Worm (Caenorhabditis elegans) whole organism, early embryonic: ENCODE results near the gene noca-1.

Source experiments
- B0310.2 ChIP-seq: sonication (generic microtip); optimal IDR thresholded peaks from 2 replicates; lab custom pipeline; 2016; ENCODE audit warnings: mild to moderate bottlenecking, missing genetic modification characterization, missing compliant biosample characterization
- F13C5.2 ChIP-seq: sonication (generic microtip); optimal IDR thresholded peaks from 2 replicates; lab custom pipeline; 2017; ENCODE audit warnings: mild to moderate bottlenecking, missing genetic modification characterization, inconsistent platforms, missing compliant biosample characterization
- aly-1 ChIP-seq: sonication (generic microtip); optimal IDR thresholded peaks from 2 replicates; lab custom pipeline; 2016; ENCODE audit warnings: missing genetic modification characterization, missing compliant biosample characterization
- ama-1 ChIP-seq: fragments of 150-350 bp; optimal IDR thresholded peaks from 2 replicates; lab custom pipeline; 2014
- ceh-13 ChIP-seq: fragments of 200-800 bp; sonication (Bioruptor generic); optimal IDR thresholded peaks from 2 replicates; lab custom pipeline; 2018; ENCODE audit warnings: mild to moderate bottlenecking, missing genetic modification characterization, missing compliant biosample characterization
- ceh-36 ChIP-seq: sonication (generic microtip); optimal IDR thresholded peaks from 2 replicates; lab custom pipeline; 2016; ENCODE audit warnings: missing genetic modification characterization, inconsistent platforms, missing compliant biosample characterization
- ets-7 ChIP-seq: sonication (generic microtip); optimal IDR thresholded peaks from 2 replicates; lab custom pipeline; 2016; ENCODE audit warnings: missing genotype, missing genetic modification characterization, missing compliant biosample characterization
- flt-1 ChIP-seq: fragments of 200-800 bp; sonication (Bioruptor generic); IDR thresholded peaks from 2 replicates; pipeline ENCODE4 v1.3.6; 2022; ENCODE audit warnings: missing genetic modification characterization, missing compliant biosample characterization
- hmbx-1 ChIP-seq: sonication (generic microtip); optimal IDR thresholded peaks from 2 replicates; lab custom pipeline; 2016; ENCODE audit warnings: mild to moderate bottlenecking, missing genetic modification characterization, missing compliant biosample characterization
- hmg-4 ChIP-seq: fragments of 200-800 bp; sonication (Bioruptor generic); optimal IDR thresholded peaks from 2 replicates; lab custom pipeline; 2018; ENCODE audit warnings: mild to moderate bottlenecking, missing genetic modification characterization, missing compliant biosample characterization
- hnd-1 ChIP-seq: sonication (generic microtip); optimal IDR thresholded peaks from 2 replicates; lab custom pipeline; 2016; ENCODE audit warnings: missing genetic modification characterization, missing compliant biosample characterization
- pes-1 ChIP-seq: fragments of 200-800 bp; sonication (Bioruptor generic); IDR thresholded peaks from 2 replicates; pipeline ENCODE4 v1.3.6; 2022; ENCODE audit warnings: missing genetic modification reagents, missing genetic modification characterization, missing compliant biosample characterization
- scrt-1 ChIP-seq: fragments of 200-800 bp; sonication (Bioruptor generic); IDR thresholded peaks from 2 replicates; pipeline ENCODE4 v1.3.6; 2022; ENCODE audit warnings: missing genetic modification characterization, missing compliant biosample characterization
- sea-1 ChIP-seq: fragments of 200-800 bp; sonication (Bioruptor generic); conservative IDR thresholded peaks from 2 replicates; pipeline ENCODE4 v1.3.6; 2022; ENCODE audit warnings: missing genetic modification characterization, missing compliant biosample characterization
- tbx-11 ChIP-seq: fragments of 200-800 bp; sonication (Bioruptor generic); IDR thresholded peaks from 2 replicates; pipeline ENCODE4 v1.3.6; 2022; ENCODE audit warnings: missing genetic modification characterization, missing compliant biosample characterization
- tbx-37 ChIP-seq: fragments of 200-800 bp; sonication (Bioruptor generic); conservative IDR thresholded peaks from 2 replicates; pipeline ENCODE4 v1.3.6; 2022; ENCODE audit warnings: missing genetic modification reagents, missing genetic modification characterization, missing compliant biosample characterization
- tra-4 ChIP-seq: sonication (generic microtip); optimal IDR thresholded peaks from 2 replicates; lab custom pipeline; 2017; ENCODE audit warnings: missing genetic modification characterization, missing compliant biosample characterization

Gene noca-1

ce11 chrV:13206514-13206913 is 53.8 kb downstream of the noca-1 start:
- TF ChIP-seq hnd-1 (tag; lab: Kevin White, UChicago) = no peak
- no peak for TF ChIP-seq ceh-13 (GFP tag; lab: Kevin White, UChicago)
- no peak for TF ChIP-seq sea-1
- no peak for TF ChIP-seq ceh-36
- TF ChIP-seq F13C5.2 = no peak
- TF ChIP-seq aly-1 = no peak
- no peak for TF ChIP-seq hmbx-1 (tag; lab: Kevin White, UChicago)
- TF ChIP-seq ama-1 (lab: Kevin White, UChicago) = no peak
- no peak for TF ChIP-seq scrt-1 (GFP tag; lab: Robert Waterston, UW)
- no peak for TF ChIP-seq flt-1 (GFP tag; lab: Robert Waterston, UW)
- no peak for TF ChIP-seq tbx-37 (GFP tag; lab: Robert Waterston, UW)

DNA sequence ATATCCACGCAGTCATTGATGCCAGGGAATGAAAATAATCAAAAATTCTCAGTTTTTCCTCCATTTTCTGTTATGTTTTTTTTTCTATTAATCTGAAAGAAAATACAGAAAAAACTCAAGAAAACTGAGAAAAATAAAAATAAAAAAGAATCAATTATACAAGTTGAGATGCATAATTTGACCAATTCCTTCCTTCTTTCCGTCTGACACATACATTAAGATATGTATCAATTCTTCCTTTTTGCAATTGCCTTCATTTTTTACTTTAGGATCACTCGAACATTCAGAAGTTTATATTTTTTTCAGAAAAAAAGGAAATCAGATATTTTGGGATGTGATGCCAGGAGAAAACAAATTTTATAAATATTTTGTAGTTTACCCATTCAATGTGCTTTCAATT is 54.7 kb downstream of the noca-1 start, which contains the start of gene F57B1.5:
Gene F57B1.5, plus strand, starts transcription at position 301 of the 400 bp plus-strand sequence.
- TF ChIP-seq ets-7 (no peak), tbx-37 (GFP tag; lab: Robert Waterston, UW) (no peak)

DNA sequence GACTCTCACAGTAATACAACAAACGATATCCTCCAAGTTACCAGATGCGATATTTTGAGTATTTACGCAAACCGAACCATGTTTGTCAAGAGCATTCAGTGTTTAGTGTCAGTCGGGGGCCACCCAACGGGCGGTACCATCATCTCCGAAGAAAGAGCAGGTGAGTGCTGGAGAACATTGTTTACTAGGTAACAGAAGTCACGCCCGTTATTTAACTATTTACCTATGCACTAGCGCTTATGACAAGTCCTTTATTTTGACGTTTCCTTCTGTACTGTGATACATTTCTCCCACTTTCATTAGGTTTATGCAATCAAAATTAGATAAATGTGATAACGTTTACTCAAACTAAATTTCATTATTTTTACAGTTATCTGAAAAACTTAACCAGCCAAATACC is 56.8 kb downstream of the noca-1 start, which contains the start of gene F57B1.6:
Gene F57B1.6, plus strand, starts transcription at position 79 of the 400 bp plus-strand sequence.
- no peak for TF ChIP-seq tra-4
- no peak for TF ChIP-seq F13C5.2
- TF ChIP-seq ets-7 = no peak
- TF ChIP-seq ceh-13 (GFP tag; lab: Kevin White, UChicago) = no peak
- TF ChIP-seq hmg-4 (GFP tag; lab: Kevin White, UChicago) = no peak
- no peak for TF ChIP-seq aly-1
- TF ChIP-seq ceh-36 = no peak
- TF ChIP-seq pes-1 (GFP tag; lab: Robert Waterston, UW) = no peak
- no peak for TF ChIP-seq hnd-1 (tag; lab: Kevin White, UChicago)
- no peak for TF ChIP-seq tbx-11 (GFP tag; lab: Robert Waterston, UW)
- no peak for TF ChIP-seq sea-1
- no peak for TF ChIP-seq hmbx-1 (tag; lab: Kevin White, UChicago)
- no peak for TF ChIP-seq flt-1 (GFP tag; lab: Robert Waterston, UW)
- TF ChIP-seq scrt-1 (GFP tag; lab: Robert Waterston, UW) = no peak
- no peak for TF ChIP-seq tbx-37 (GFP tag; lab: Robert Waterston, UW)
- TF ChIP-seq B0310.2 (tag; lab: Kevin White, UChicago) = no peak
- TF ChIP-seq ama-1 (lab: Kevin White, UChicago) = no peak

DNA sequence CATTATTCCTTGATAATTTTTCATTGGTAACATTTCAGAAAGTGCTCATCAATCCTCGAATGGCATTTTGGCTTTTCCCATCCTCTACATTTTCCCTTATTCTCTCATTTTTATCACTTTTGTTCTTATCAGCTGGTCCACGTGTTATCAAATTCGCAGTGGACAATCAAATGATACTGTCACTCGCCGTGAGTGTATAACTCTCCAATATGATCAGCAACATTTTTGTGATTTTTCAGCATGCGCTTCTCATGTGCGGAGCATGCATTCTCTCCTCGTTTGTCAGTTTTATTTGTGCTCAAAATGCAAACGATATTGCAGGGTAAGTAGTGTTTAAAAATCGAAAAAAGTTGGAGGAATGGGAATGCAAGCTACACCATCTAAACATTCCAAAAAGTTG is 59.9 kb downstream of the noca-1 start:
- TF ChIP-seq hnd-1 (tag; lab: Kevin White, UChicago) = no peak
- no peak for TF ChIP-seq tbx-37 (GFP tag; lab: Robert Waterston, UW)
- TF ChIP-seq hmbx-1 (tag; lab: Kevin White, UChicago) = no peak
- TF ChIP-seq ama-1 (lab: Kevin White, UChicago) = no peak
- TF ChIP-seq aly-1 = no peak
- TF ChIP-seq tra-4 = no peak
- no peak for TF ChIP-seq sea-1
- TF ChIP-seq ceh-13 (GFP tag; lab: Kevin White, UChicago) = no peak
- TF ChIP-seq F13C5.2 = no peak
- no peak for TF ChIP-seq B0310.2 (tag; lab: Kevin White, UChicago)
- TF ChIP-seq hmg-4 (GFP tag; lab: Kevin White, UChicago) = no peak
- TF ChIP-seq pes-1 (GFP tag; lab: Robert Waterston, UW) = no peak
- TF ChIP-seq ets-7 = no peak
- TF ChIP-seq ceh-36 = no peak
- no peak for TF ChIP-seq scrt-1 (GFP tag; lab: Robert Waterston, UW)
- no peak for TF ChIP-seq flt-1 (GFP tag; lab: Robert Waterston, UW)
- no peak for TF ChIP-seq tbx-11 (GFP tag; lab: Robert Waterston, UW)

DNA sequence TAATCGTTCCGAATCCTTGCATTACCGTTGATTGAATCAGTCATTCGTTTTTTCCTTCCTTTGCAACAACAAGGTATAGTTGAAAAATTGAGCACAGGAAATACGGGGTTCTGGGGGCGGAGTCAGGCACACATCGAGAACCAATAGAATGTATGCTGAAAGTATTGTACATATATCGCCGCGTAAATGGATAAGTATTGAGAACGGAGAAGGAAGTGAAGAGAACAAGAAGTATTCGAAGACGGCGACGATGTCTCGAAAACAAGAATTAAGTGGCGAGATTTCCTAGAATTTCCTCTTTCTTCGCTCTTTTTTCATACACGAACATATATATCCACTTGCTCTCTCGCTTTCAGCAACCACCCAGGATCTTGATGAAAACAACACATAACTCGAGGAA is 68.3 kb downstream of the noca-1 start:
- TF ChIP-seq hmg-4 (GFP tag; lab: Kevin White, UChicago) (no peak), ceh-13 (GFP tag; lab: Kevin White, UChicago) (no peak), aly-1 (no peak), hnd-1 (tag; lab: Kevin White, UChicago) (no peak), hmbx-1 (tag; lab: Kevin White, UChicago) (no peak), flt-1 (GFP tag; lab: Robert Waterston, UW) (no peak), F13C5.2 (no peak), sea-1 (no peak), tbx-11 (GFP tag; lab: Robert Waterston, UW) (no peak), scrt-1 (GFP tag; lab: Robert Waterston, UW) (no peak), tra-4 (no peak), ceh-36 (no peak), pes-1 (GFP tag; lab: Robert Waterston, UW) (no peak), tbx-37 (GFP tag; lab: Robert Waterston, UW) (no peak), ets-7 (no peak), B0310.2 (tag; lab: Kevin White, UChicago) (no peak)
